Fruit fly (Drosophila melanogaster) whole organism, embryonic: ENCODE measurements around the gene CG9760.
A peak's percentile ranks its signal among the peaks of the same experiment; 100 is the strongest.

Experiments used
- Asciz ChIP-seq: fragments of 200-800 bp; sonication (Bioruptor generic); optimal IDR thresholded peaks from 2 replicates; lab custom pipeline; 2017; ENCODE audit warnings: missing biosample characterization, mild to moderate bottlenecking, missing genetic modification characterization, missing genetic modification reagents
- BEAF-32 ChIP-seq: fragments of 200-800 bp; sonication (Bioruptor generic); optimal IDR thresholded peaks from 3 replicates; lab custom pipeline; 2017; ENCODE audit warnings: missing biosample characterization, missing genetic modification characterization, mild to moderate bottlenecking, moderate library complexity, missing genetic modification reagents
- Bgb ChIP-seq: fragments of 200-800 bp; sonication (Bioruptor generic); IDR thresholded peaks from 2 replicates; pipeline ENCODE4 v1.3.6; 2022; ENCODE audit warnings: missing biosample characterization, missing genetic modification characterization; ENCODE audit not compliant: partially characterized antibody
- CG13287 ChIP-seq: fragments of 200-800 bp; sonication (Bioruptor generic); IDR thresholded peaks from 2 replicates; pipeline ENCODE4 v1.3.6; 2022; ENCODE audit warnings: missing biosample characterization, missing genetic modification characterization; ENCODE audit not compliant: partially characterized antibody
- CG14860 ChIP-seq: fragments of 200-800 bp; sonication (Bioruptor generic); IDR thresholded peaks from 3 replicates; pipeline ENCODE4 v1.3.6; 2022; ENCODE audit warnings: missing biosample characterization, missing genetic modification characterization; ENCODE audit not compliant: partially characterized antibody
- CG14965 ChIP-seq: fragments of 200-800 bp; sonication (Bioruptor generic); optimal IDR thresholded peaks from 2 replicates; lab custom pipeline; 2016; ENCODE audit warnings: missing biosample characterization, missing genetic modification characterization, borderline replicate concordance
- CG16813 ChIP-seq: fragments of 200-800 bp; sonication (Bioruptor generic); IDR thresholded peaks from 3 replicates; pipeline ENCODE4 v1.3.6; 2022; ENCODE audit warnings: missing biosample characterization, missing genetic modification characterization; ENCODE audit not compliant: partially characterized antibody
- CG17359 ChIP-seq: fragments of 200-800 bp; sonication (Bioruptor generic); optimal IDR thresholded peaks from 3 replicates; lab custom pipeline; 2018; ENCODE audit warnings: missing biosample characterization, mild to moderate bottlenecking, missing genetic modification characterization, moderate library complexity
- CG2116 ChIP-seq: fragments of 200-800 bp; sonication (Bioruptor generic); optimal IDR thresholded peaks from 3 replicates; lab custom pipeline; 2018; ENCODE audit warnings: missing biosample characterization, mild to moderate bottlenecking, missing genetic modification characterization
- CG2129 ChIP-seq: fragments of 200-800 bp; sonication (Bioruptor generic); IDR thresholded peaks from 2 replicates; pipeline ENCODE4 v1.3.6; 2022; ENCODE audit warnings: missing biosample characterization, missing genetic modification characterization; ENCODE audit not compliant: partially characterized antibody
- CG3995 ChIP-seq: fragments of 200-800 bp; sonication (Bioruptor generic); optimal IDR thresholded peaks from 3 replicates; lab custom pipeline; 2016; ENCODE audit warnings: missing biosample characterization, missing genetic modification characterization
- CG6175 ChIP-seq: fragments of 200-800 bp; sonication (Bioruptor generic); IDR thresholded peaks from 3 replicates; pipeline ENCODE4 v1.3.6; 2022; ENCODE audit warnings: missing biosample characterization, missing genetic modification characterization
- CG6654 ChIP-seq: fragments of 200-800 bp; sonication (Bioruptor generic); optimal IDR thresholded peaks from 2 replicates; lab custom pipeline; 2017; ENCODE audit warnings: missing biosample characterization, mild to moderate bottlenecking, missing genetic modification characterization
- CG7556 ChIP-seq: fragments of 200-800 bp; sonication (Bioruptor generic); optimal IDR thresholded peaks from 2 replicates; lab custom pipeline; 2017; ENCODE audit warnings: missing biosample characterization, mild to moderate bottlenecking, missing genetic modification characterization
- CG7786 ChIP-seq: fragments of 200-800 bp; sonication (Bioruptor generic); optimal IDR thresholded peaks from 2 replicates; lab custom pipeline; 2016; ENCODE audit warnings: missing biosample characterization, missing genetic modification characterization
- CG7963 ChIP-seq: fragments of 200-800 bp; sonication (Bioruptor generic); IDR thresholded peaks from 3 replicates; pipeline ENCODE4 v1.3.6; 2022; ENCODE audit warnings: missing biosample characterization, missing genetic modification characterization; ENCODE audit not compliant: partially characterized antibody
- Dp ChIP-seq: fragments of 200-800 bp; sonication (Bioruptor generic); optimal IDR thresholded peaks from 2 replicates; lab custom pipeline; 2018; ENCODE audit warnings: missing biosample characterization, mild to moderate bottlenecking, missing genetic modification characterization, moderate library complexity
- E2f2 ChIP-seq: fragments of 200-800 bp; sonication (Bioruptor generic); IDR thresholded peaks from 2 replicates; pipeline ENCODE4 v1.3.6; 2022; ENCODE audit warnings: missing biosample characterization, missing genetic modification characterization
- Ets97D ChIP-seq: fragments of 200-800 bp; sonication (Bioruptor generic); optimal IDR thresholded peaks from 3 replicates; lab custom pipeline; 2016; ENCODE audit warnings: missing biosample characterization, missing genetic modification characterization
- HLH4C ChIP-seq: fragments of 200-800 bp; sonication (Bioruptor generic); IDR thresholded peaks from 3 replicates; pipeline ENCODE4 v1.3.6; 2022; ENCODE audit warnings: missing biosample characterization, missing genetic modification characterization; ENCODE audit not compliant: partially characterized antibody
- HmgD ChIP-seq: fragments of 200-800 bp; sonication (Bioruptor generic); optimal IDR thresholded peaks from 3 replicates; lab custom pipeline; 2016; ENCODE audit warnings: missing biosample characterization, missing genetic modification characterization
- Hr51 ChIP-seq, 2 experiments: fragments of 200-800 bp; sonication (Bioruptor generic); optimal IDR thresholded peaks; 2 replicates in 1 of 2; 3 replicates in 1 of 2; lab custom pipeline; 2016 to 2018; ENCODE audit warnings: missing biosample characterization in 2 of 2, missing genetic modification characterization in 2 of 2, mild to moderate bottlenecking in 1 of 2, moderate library complexity in 1 of 2
- MBD-R2 ChIP-seq: fragments of 200-800 bp; sonication (Bioruptor generic); IDR thresholded peaks from 2 replicates; pipeline ENCODE4 v1.3.6; 2022; ENCODE audit warnings: missing biosample characterization, missing genetic modification characterization
- MESR4 ChIP-seq: fragments of 200-800 bp; sonication (Bioruptor generic); optimal IDR thresholded peaks from 2 replicates; lab custom pipeline; 2018; ENCODE audit warnings: missing biosample characterization, mild to moderate bottlenecking, missing genetic modification characterization, moderate library complexity
- Myb ChIP-seq: fragments of 200-800 bp; sonication (Bioruptor generic); optimal IDR thresholded peaks from 2 replicates; lab custom pipeline; 2016; ENCODE audit warnings: missing biosample characterization, missing genetic modification characterization
- Opbp ChIP-seq: fragments of 200-800 bp; sonication (Bioruptor generic); IDR thresholded peaks from 3 replicates; pipeline ENCODE4 v1.3.6; 2022; ENCODE audit warnings: missing biosample characterization, missing genetic modification characterization; ENCODE audit not compliant: partially characterized antibody
- Scr ChIP-seq: fragments of 200-800 bp; sonication (Bioruptor generic); IDR thresholded peaks from 2 replicates; pipeline ENCODE4 v1.3.6; 2022; ENCODE audit warnings: missing biosample characterization, missing genetic modification characterization; ENCODE audit not compliant: partially characterized antibody
- Sox102F ChIP-seq: fragments of 200-800 bp; sonication (Bioruptor generic); optimal IDR thresholded peaks from 2 replicates; lab custom pipeline; 2018; ENCODE audit warnings: missing biosample characterization, mild to moderate bottlenecking, missing genetic modification characterization, moderate library complexity
- YL-1 ChIP-seq: fragments of 200-800 bp; sonication (Bioruptor generic); optimal IDR thresholded peaks from 3 replicates; lab custom pipeline; 2017; ENCODE audit warnings: missing biosample characterization, mild to moderate bottlenecking, missing genetic modification characterization
- ato ChIP-seq: fragments of 200-800 bp; sonication (Bioruptor generic); IDR thresholded peaks from 2 replicates; pipeline ENCODE4 v1.3.6; 2022; ENCODE audit warnings: missing biosample characterization, missing genetic modification characterization; ENCODE audit not compliant: partially characterized antibody
- bbx ChIP-seq: fragments of 200-800 bp; sonication (Bioruptor generic); IDR thresholded peaks from 2 replicates; pipeline ENCODE4 v1.3.6; 2022; ENCODE audit warnings: missing biosample characterization, missing genetic modification characterization; ENCODE audit not compliant: partially characterized antibody
- dmrt99B ChIP-seq: fragments of 200-800 bp; sonication (Bioruptor generic); optimal IDR thresholded peaks from 2 replicates; lab custom pipeline; 2018; ENCODE audit warnings: missing biosample characterization, mild to moderate bottlenecking, missing genetic modification characterization, moderate library complexity
- fd96Cb ChIP-seq: fragments of 200-800 bp; sonication (Bioruptor generic); optimal IDR thresholded peaks from 2 replicates; lab custom pipeline; 2018; ENCODE audit warnings: missing biosample characterization, mild to moderate bottlenecking, missing genetic modification characterization, moderate library complexity
- hbn ChIP-seq: fragments of 200-800 bp; sonication (Bioruptor generic); IDR thresholded peaks from 2 replicates; pipeline ENCODE4 v1.3.6; 2022; ENCODE audit warnings: missing biosample characterization, missing genetic modification characterization; ENCODE audit not compliant: partially characterized antibody
- insv ChIP-seq, 2 experiments: fragments of 200-800 bp; sonication (Bioruptor generic); optimal IDR thresholded peaks; 3 replicates each; lab custom pipeline; 2016 to 2018; ENCODE audit warnings: missing biosample characterization in 2 of 2, missing genetic modification characterization in 2 of 2
- inv ChIP-seq: fragments of 200-800 bp; sonication (Bioruptor generic); IDR thresholded peaks from 2 replicates; pipeline ENCODE4 v1.3.6; 2022; ENCODE audit warnings: missing biosample characterization, missing genetic modification characterization; ENCODE audit not compliant: partially characterized antibody
- kah ChIP-seq: fragments of 200-800 bp; sonication (Bioruptor generic); optimal IDR thresholded peaks from 2 replicates; lab custom pipeline; 2018; ENCODE audit warnings: missing biosample characterization, mild to moderate bottlenecking, missing genetic modification characterization
- lab ChIP-seq: fragments of 200-800 bp; sonication (Bioruptor generic); optimal IDR thresholded peaks from 3 replicates; lab custom pipeline; 2017; ENCODE audit warnings: missing biosample characterization, missing genetic modification characterization, mild to moderate bottlenecking, moderate library complexity, missing genetic modification reagents
- lbe ChIP-seq: fragments of 200-800 bp; sonication (Bioruptor generic); optimal IDR thresholded peaks from 2 replicates; lab custom pipeline; 2016; ENCODE audit warnings: missing biosample characterization, mild to moderate bottlenecking, missing genetic modification characterization
- phol ChIP-seq: fragments of 200-800 bp; sonication (Bioruptor generic); optimal IDR thresholded peaks from 3 replicates; lab custom pipeline; 2018; ENCODE audit warnings: missing biosample characterization, mild to moderate bottlenecking, missing genetic modification characterization, moderate library complexity
- pzg ChIP-seq: fragments of 200-800 bp; sonication (Bioruptor generic); optimal IDR thresholded peaks from 3 replicates; lab custom pipeline; 2018; ENCODE audit warnings: missing biosample characterization, mild to moderate bottlenecking, missing genetic modification characterization, moderate library complexity
- ranshi ChIP-seq: fragments of 200-800 bp; sonication (Bioruptor generic); IDR thresholded peaks from 2 replicates; pipeline ENCODE4 v1.3.6; 2022; ENCODE audit warnings: missing biosample characterization, missing genetic modification characterization
- sna ChIP-seq: fragments of 200-800 bp; sonication (Bioruptor generic); IDR thresholded peaks from 2 replicates; pipeline ENCODE4 v1.3.6; 2022; ENCODE audit warnings: missing biosample characterization, missing genetic modification characterization; ENCODE audit not compliant: partially characterized antibody
- stwl ChIP-seq: fragments of 200-800 bp; sonication (Bioruptor generic); optimal IDR thresholded peaks from 3 replicates; lab custom pipeline; 2018; ENCODE audit warnings: missing biosample characterization, mild to moderate bottlenecking, missing genetic modification characterization, moderate library complexity
- toy ChIP-seq: fragments of 200-800 bp; sonication (Bioruptor generic); IDR thresholded peaks from 2 replicates; pipeline ENCODE4 v1.3.6; 2022; ENCODE audit warnings: missing biosample characterization, missing genetic modification characterization
- unc-4 ChIP-seq: fragments of 200-800 bp; sonication (Bioruptor generic); IDR thresholded peaks from 2 replicates; pipeline ENCODE4 v1.3.6; 2022; ENCODE audit warnings: missing biosample characterization, missing genetic modification characterization; ENCODE audit not compliant: partially characterized antibody
- zen2 ChIP-seq: fragments of 200-800 bp; sonication (Bioruptor generic); IDR thresholded peaks from 3 replicates; pipeline ENCODE4 v1.3.6; 2022; ENCODE audit warnings: missing biosample characterization, missing genetic modification characterization; ENCODE audit not compliant: partially characterized antibody

Gene CG9760

DNA sequence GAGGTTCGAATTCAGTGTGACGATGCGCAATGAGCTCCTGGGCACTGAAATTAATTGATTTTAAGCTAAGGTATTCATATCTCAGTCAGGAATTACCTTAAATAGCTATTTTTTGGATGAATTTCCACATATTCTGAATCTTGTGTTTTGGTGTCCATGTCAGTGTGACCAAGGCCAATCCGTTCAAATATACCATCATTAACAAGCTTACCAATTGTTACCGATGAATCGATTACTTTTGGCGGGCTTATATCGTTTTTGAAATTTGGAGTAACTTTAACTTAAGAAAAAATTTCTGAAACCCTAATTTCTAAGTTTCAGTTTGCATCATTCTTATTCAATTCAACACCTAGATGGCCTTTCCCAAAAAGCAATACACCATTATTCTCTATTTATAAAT, 42.3 kb upstream of the CG9760 start, which contains the start of gene Tsen54 (continued):
- TF ChIP-seq insv (GFP tag; optimal IDR thresholded peaks at IDR 0.05; lab: Kevin White, UChicago) (no peak), Hr51 (GFP tag; optimal IDR thresholded peaks at IDR 0.05; lab: Kevin White, UChicago) (no peak), CG3995 (GFP tag; lab: Kevin White, UChicago) (no peak), dmrt99B (no peak), Sox102F (GFP tag; lab: Kevin White, UChicago) (no peak), zen2 (GFP tag; lab: Robert Waterston, UW) (peak; percentile 51; the same call in 1 of the 3 replicates), MESR4 (GFP tag; lab: Kevin White, UChicago) (peak; percentile 16), ato (GFP tag; lab: Robert Waterston, UW) (peak; percentile 50; the same call in 1 of the 2 replicates), lbe (GFP tag; lab: Kevin White, UChicago) (no peak), Scr (GFP tag; lab: Robert Waterston, UW) (peak; percentile 74), ranshi (GFP tag; lab: Robert Waterston, UW) (no peak), HLH4C (GFP tag; lab: Robert Waterston, UW) (peak; percentile 55; the same call in 2 of the 3 replicates), CG14860 (GFP tag; lab: Robert Waterston, UW) (peak; percentile 41; the same call in 1 of the 3 replicates), stwl (peak; percentile 66), toy (GFP tag; lab: Robert Waterston, UW) (no peak), CG16813 (GFP tag; lab: Robert Waterston, UW) (peak; percentile 59), Asciz (GFP tag; lab: Kevin White, UChicago) (no peak), sna (GFP tag; lab: Robert Waterston, UW) (peak; percentile 63; the same call in 1 of the 2 replicates), CG2116 (GFP tag; lab: Kevin White, UChicago) (peak; percentile 28), Dp (peak; percentile 95), E2f2 (GFP tag; lab: Robert Waterston, UW) (peak; percentile 93), Ets97D (GFP tag; lab: Kevin White, UChicago) (peak; percentile 20), Opbp (GFP tag; lab: Robert Waterston, UW) (peak; percentile 68; the same call in 1 of the 3 replicates), BEAF-32 (peak; percentile 77), MBD-R2 (GFP tag; lab: Robert Waterston, UW) (peak; percentile 55; the same call in 1 of the 2 replicates), Myb (GFP tag; lab: Kevin White, UChicago) (peak; percentile 13), inv (GFP tag; lab: Robert Waterston, UW) (peak; percentile 38; the same call in 1 of the 2 replicates), CG13287 (GFP tag; lab: Robert Waterston, UW) (peak; percentile 84), CG17359 (tag; lab: Kevin White, UChicago) (no peak), CG7963 (GFP tag; lab: Robert Waterston, UW) (peak; percentile 61; the same call in 1 of the 3 replicates), lab (GFP tag; lab: Kevin White, UChicago) (no peak), Bgb (peak; percentile 76), bbx (GFP tag; lab: Robert Waterston, UW) (peak; percentile 74), CG6175 (GFP tag; lab: Robert Waterston, UW) (no peak), CG2129 (GFP tag; lab: Robert Waterston, UW) (0 out of 2 replicates have a peak, but pooled peaks have one; percentile 21), kah (peak; percentile 23), pzg (GFP tag; lab: Kevin White, UChicago) (peak; percentile 66), hbn (peak; percentile 64), CG7556 (GFP tag; lab: Kevin White, UChicago) (no peak), CG6654 (GFP tag; lab: Kevin White, UChicago) (no peak), unc-4 (GFP tag; lab: Robert Waterston, UW) (peak; percentile 80), HmgD (GFP tag; lab: Kevin White, UChicago) (no peak), fd96Cb (tag; lab: Kevin White, UChicago) (no peak), CG14965 (GFP tag; lab: Kevin White, UChicago) (no peak), phol (tag; lab: Kevin White, UChicago) (no peak), YL-1 (GFP tag; lab: Kevin White, UChicago) (peak; percentile 21), CG7786 (no peak)
